Worm (Caenorhabditis elegans) whole organism, early embryonic: ENCODE measurements around the gene fbxb-116.

Experiments used
- ama-1 ChIP-seq: fragments of 150-350 bp; optimal IDR thresholded peaks from 2 replicates; lab custom pipeline; 2014
- ceh-36 ChIP-seq: sonication (generic microtip); optimal IDR thresholded peaks from 2 replicates; lab custom pipeline; 2016; ENCODE audit warnings: missing genetic modification characterization, inconsistent platforms, missing compliant biosample characterization
- flt-1 ChIP-seq: fragments of 200-800 bp; sonication (Bioruptor generic); IDR thresholded peaks from 2 replicates; pipeline ENCODE4 v1.3.6; 2022; ENCODE audit warnings: missing genetic modification characterization, missing compliant biosample characterization
- hnd-1 ChIP-seq: sonication (generic microtip); optimal IDR thresholded peaks from 2 replicates; lab custom pipeline; 2016; ENCODE audit warnings: missing genetic modification characterization, missing compliant biosample characterization
- tra-4 ChIP-seq: sonication (generic microtip); optimal IDR thresholded peaks from 2 replicates; lab custom pipeline; 2017; ENCODE audit warnings: missing genetic modification characterization, missing compliant biosample characterization

- TF ChIP-seq flt-1 (no peak), tra-4 (tag; lab: Kevin White, UChicago) (no peak), hnd-1 (no peak), ceh-36 (tag; lab: Kevin White, UChicago) (no peak), ama-1 (lab: Kevin White, UChicago) (no peak)
Observed at ce11 chrV:19276354-19276753, 42.8 kb downstream of the fbxb-116 start.
